Fruit fly (Drosophila melanogaster): ENCODE results near the gene CG4511.

Gene CG4511

dm6 chr3R:10868427-10868962 is 14.2 kb downstream of the CG4511 start, which contains the start of the genes SelR and Tsp86D (continued):
- TF ChIP-seq hbn (GFP tag; IDR thresholded peaks at IDR 0.05; ENCODE audit: partially characterized antibody) (peak; percentile 27; the same call in 1 of the 2 replicates), tin (GFP tag; optimal IDR thresholded peaks at IDR 0.05) (no peak), emc (GFP tag; optimal IDR thresholded peaks at IDR 0.05) (no peak), Mes4 (GFP tag; optimal IDR thresholded peaks at IDR 0.05) (no peak), CG5953 (GFP tag; IDR thresholded peaks at IDR 0.05) (no peak), Opbp (GFP tag; IDR thresholded peaks at IDR 0.05; ENCODE audit: partially characterized antibody) (peak; percentile 76), Side (GFP tag; optimal IDR thresholded peaks at IDR 0.05) (no peak), Hsf (GFP tag; optimal IDR thresholded peaks at IDR 0.05) (no peak), CG11723 (GFP tag; optimal IDR thresholded peaks at IDR 0.05) (peak; percentile 29), Ravus (GFP tag; IDR thresholded peaks at IDR 0.05) (no peak), pho (GFP tag; optimal IDR thresholded peaks at IDR 0.05) (peak; percentile 22), slou (GFP tag; optimal IDR thresholded peaks at IDR 0.05) (no peak), vnd (GFP tag; IDR thresholded peaks at IDR 0.05; ENCODE audit: partially characterized antibody) (no peak), CG8089 (GFP tag; optimal IDR thresholded peaks at IDR 0.05) (no peak), kay (GFP tag; optimal IDR thresholded peaks at IDR 0.05) (no peak), grn (GFP tag; optimal IDR thresholded peaks at IDR 0.05) (peak; percentile 43), br (optimal IDR thresholded peaks at IDR 0.05) (no peak), CG2129 (GFP tag; IDR thresholded peaks at IDR 0.05; ENCODE audit: partially characterized antibody) (0 out of 2 replicates have a peak, but pooled peaks have one; percentile 21), Dll (GFP tag; IDR thresholded peaks at IDR 0.05; ENCODE audit: partially characterized antibody) (peak; percentile 75), CG13624 (GFP tag; optimal IDR thresholded peaks at IDR 0.05) (peak; percentile 52), CG32532 (GFP tag; IDR thresholded peaks at IDR 0.05) (peak; percentile 57; the same call in 1 of the 2 replicates), h (optimal IDR thresholded peaks at IDR 0.05) (no peak), gsb (GFP tag; IDR thresholded peaks at IDR 0.05) (no peak), HLH4C (GFP tag; IDR thresholded peaks at IDR 0.05; ENCODE audit: partially characterized antibody) (peak; percentile 48; the same call in 1 of the 3 replicates), CG12744 (GFP tag; optimal IDR thresholded peaks at IDR 0.05) (peak; percentile 35), Mad (GFP tag; optimal IDR thresholded peaks at IDR 0.05) (no peak), CG43689 (GFP tag; IDR thresholded peaks at IDR 0.05) (no peak), pfk (GFP tag; optimal IDR thresholded peaks at IDR 0.05) (peak; percentile 44), Atf3 (GFP tag; optimal IDR thresholded peaks at IDR 0.05) (no peak), CG13424 (tag; optimal IDR thresholded peaks at IDR 0.05) (no peak), Oaz (GFP tag; IDR thresholded peaks at IDR 0.05) (no peak), CG9727 (GFP tag; optimal IDR thresholded peaks at IDR 0.05) (peak; percentile 42), onecut (GFP tag; IDR thresholded peaks at IDR 0.05) (no peak; the same call in 1 of the 2 replicates), NC2α (GFP tag; optimal IDR thresholded peaks at IDR 0.05) (no peak), Awh (GFP tag; IDR thresholded peaks at IDR 0.05) (no peak; the same call in 1 of the 2 replicates), CG7839 (tag; optimal IDR thresholded peaks at IDR 0.05) (peak; percentile 39), CG30020 (tag; optimal IDR thresholded peaks at IDR 0.05) (no peak), Blimp-1 (GFP tag; optimal IDR thresholded peaks at IDR 0.05) (no peak), CG1233 (GFP tag; optimal IDR thresholded peaks at IDR 0.05) (peak; percentile 48), CG18619 (GFP tag; optimal IDR thresholded peaks at IDR 0.05) (no peak), CG2678 (tag; optimal IDR thresholded peaks at IDR 0.05) (peak; percentile 43), sd (tag; optimal IDR thresholded peaks at IDR 0.05) (peak; percentile 85), CG17912 (GFP tag; optimal IDR thresholded peaks at IDR 0.05) (peak; percentile 57), ewg (GFP tag; optimal IDR thresholded peaks at IDR 0.05) (peak; percentile 24), wdn (GFP tag; IDR thresholded peaks at IDR 0.05) (no peak), Ptx1 (GFP tag; IDR thresholded peaks at IDR 0.05) (peak; percentile 21; the same call in 1 of the 2 replicates), dimm (GFP tag; IDR thresholded peaks at IDR 0.05) (no peak), lov (optimal IDR thresholded peaks at IDR 0.05) (no peak), lov (GFP tag; IDR thresholded peaks at IDR 0.05) (peak; percentile 62; the same call in 1 of the 3 replicates), trem (tag; optimal IDR thresholded peaks at IDR 0.05) (peak; percentile 99), psq (GFP tag; optimal IDR thresholded peaks at IDR 0.05) (no peak), zf30C (GFP tag; optimal IDR thresholded peaks at IDR 0.05) (no peak)

Measured in whole organism, embryonic.